Fruit fly (Drosophila melanogaster) whole organism, embryonic: Measurements from ENCODE around the gene Jhbp16.

Experiments used
- Ada2b ChIP-seq: fragments of 200-800 bp; sonication (Bioruptor generic); IDR thresholded peaks from 2 replicates; pipeline ENCODE4 v1.3.6; 2022; ENCODE audit warnings: missing biosample characterization, missing genetic modification characterization
- CG11695 ChIP-seq: fragments of 200-800 bp; sonication (Bioruptor generic); IDR thresholded peaks from 3 replicates; pipeline ENCODE4 v1.3.6; 2022; ENCODE audit warnings: missing biosample characterization, missing genetic modification characterization
- CG11696 ChIP-seq: fragments of 200-800 bp; sonication (Bioruptor generic); IDR thresholded peaks from 2 replicates; pipeline ENCODE4 v1.3.6; 2022; ENCODE audit warnings: missing biosample characterization, missing genetic modification characterization
- CG12071 ChIP-seq: fragments of 200-800 bp; sonication (Bioruptor generic); optimal IDR thresholded peaks from 3 replicates; lab custom pipeline; 2018; ENCODE audit warnings: missing biosample characterization, mild to moderate bottlenecking, missing genetic modification characterization
- CG12769 ChIP-seq: fragments of 200-800 bp; sonication (Bioruptor generic); optimal IDR thresholded peaks from 2 replicates; lab custom pipeline; 2019; ENCODE audit warnings: missing biosample characterization, mild to moderate bottlenecking, missing genetic modification characterization, moderate library complexity
- CG12942 ChIP-seq: fragments of 200-800 bp; sonication (Bioruptor generic); optimal IDR thresholded peaks from 3 replicates; lab custom pipeline; 2016; ENCODE audit warnings: missing biosample characterization, missing genetic modification characterization
- CG14050 ChIP-seq: fragments of 200-800 bp; sonication (Bioruptor generic); IDR thresholded peaks from 3 replicates; pipeline ENCODE4 v1.3.6; 2022; ENCODE audit warnings: missing biosample characterization, missing genetic modification characterization
- CG17328 ChIP-seq: fragments of 200-800 bp; sonication (Bioruptor generic); IDR thresholded peaks from 2 replicates; pipeline ENCODE4 v1.3.6; 2022; ENCODE audit warnings: missing biosample characterization, missing genetic modification characterization
- CG17568 ChIP-seq: fragments of 200-800 bp; sonication (Bioruptor generic); optimal IDR thresholded peaks from 2 replicates; lab custom pipeline; 2018; ENCODE audit warnings: missing biosample characterization, mild to moderate bottlenecking, missing genetic modification characterization, moderate library complexity
- CG2116 ChIP-seq: fragments of 200-800 bp; sonication (Bioruptor generic); optimal IDR thresholded peaks from 3 replicates; lab custom pipeline; 2018; ENCODE audit warnings: missing biosample characterization, mild to moderate bottlenecking, missing genetic modification characterization
- CG2120 ChIP-seq: fragments of 200-800 bp; sonication (Bioruptor generic); optimal IDR thresholded peaks from 3 replicates; lab custom pipeline; 2016; ENCODE audit warnings: missing biosample characterization, missing genetic modification characterization
- CG3065 ChIP-seq: fragments of 200-800 bp; sonication (Bioruptor generic); optimal IDR thresholded peaks from 2 replicates; lab custom pipeline; 2016; ENCODE audit warnings: missing biosample characterization, missing genetic modification characterization
- CG31441 ChIP-seq: fragments of 200-800 bp; sonication (Bioruptor generic); IDR thresholded peaks from 2 replicates; pipeline ENCODE4 v1.3.6; 2022; ENCODE audit warnings: missing biosample characterization, missing genetic modification characterization
- CG32767 ChIP-seq: fragments of 200-800 bp; sonication (Bioruptor generic); IDR thresholded peaks from 2 replicates; pipeline ENCODE4 v1.3.6; 2022; ENCODE audit warnings: missing biosample characterization, missing genetic modification characterization
- CG33213 ChIP-seq: fragments of 200-800 bp; sonication (Bioruptor generic); optimal IDR thresholded peaks from 3 replicates; lab custom pipeline; 2016; ENCODE audit warnings: missing biosample characterization, missing genetic modification characterization
- CG34376 ChIP-seq: fragments of 200-800 bp; sonication (Bioruptor generic); optimal IDR thresholded peaks from 2 replicates; lab custom pipeline; 2018; ENCODE audit warnings: missing biosample characterization, mild to moderate bottlenecking, missing genetic modification characterization
- CG5953 ChIP-seq: fragments of 200-800 bp; sonication (Bioruptor generic); IDR thresholded peaks from 2 replicates; pipeline ENCODE4 v1.3.6; 2022; ENCODE audit warnings: missing biosample characterization, missing genetic modification characterization
- CG7556 ChIP-seq: fragments of 200-800 bp; sonication (Bioruptor generic); optimal IDR thresholded peaks from 2 replicates; lab custom pipeline; 2017; ENCODE audit warnings: missing biosample characterization, mild to moderate bottlenecking, missing genetic modification characterization
- CG7987 ChIP-seq: fragments of 200-800 bp; sonication (Bioruptor generic); optimal IDR thresholded peaks from 2 replicates; lab custom pipeline; 2018; ENCODE audit warnings: missing biosample characterization, mild to moderate bottlenecking, missing genetic modification characterization, moderate library complexity
- D19A ChIP-seq: fragments of 200-800 bp; optimal IDR thresholded peaks from 3 replicates; lab custom pipeline; 2019; ENCODE audit warnings: missing biosample characterization, mild to moderate bottlenecking, missing genetic modification characterization, moderate library complexity
- Dbx ChIP-seq: fragments of 200-800 bp; sonication (Bioruptor generic); IDR thresholded peaks from 3 replicates; pipeline ENCODE4 v1.3.6; 2022; ENCODE audit warnings: missing biosample characterization, missing genetic modification characterization
- Hey ChIP-seq: fragments of 200-800 bp; sonication (Bioruptor generic); optimal IDR thresholded peaks from 3 replicates; lab custom pipeline; 2018; ENCODE audit warnings: missing biosample characterization, mild to moderate bottlenecking, missing genetic modification characterization
- HmgD ChIP-seq: fragments of 200-800 bp; sonication (Bioruptor generic); optimal IDR thresholded peaks from 3 replicates; lab custom pipeline; 2016; ENCODE audit warnings: missing biosample characterization, missing genetic modification characterization
- Mes4 ChIP-seq: fragments of 200-800 bp; sonication (Bioruptor generic); optimal IDR thresholded peaks from 2 replicates; lab custom pipeline; 2016; ENCODE audit warnings: missing biosample characterization, missing genetic modification characterization
- Mrtf ChIP-seq: fragments of 200-800 bp; sonication (Bioruptor generic); IDR thresholded peaks from 3 replicates; pipeline ENCODE4 v1.3.6; 2022; ENCODE audit warnings: missing biosample characterization, missing genetic modification characterization
- Scr ChIP-seq: fragments of 200-800 bp; sonication (Bioruptor generic); IDR thresholded peaks from 2 replicates; pipeline ENCODE4 v1.3.6; 2022; ENCODE audit warnings: missing biosample characterization, missing genetic modification characterization; ENCODE audit not compliant: partially characterized antibody
- Sox102F ChIP-seq: fragments of 200-800 bp; sonication (Bioruptor generic); optimal IDR thresholded peaks from 2 replicates; lab custom pipeline; 2018; ENCODE audit warnings: missing biosample characterization, mild to moderate bottlenecking, missing genetic modification characterization, moderate library complexity
- Sry-δ ChIP-seq: fragments of 200-800 bp; sonication (Bioruptor generic); optimal IDR thresholded peaks from 2 replicates; lab custom pipeline; 2016; ENCODE audit warnings: missing biosample characterization, missing genetic modification characterization
- ac ChIP-seq: fragments of 200-800 bp; sonication (Bioruptor generic); optimal IDR thresholded peaks from 3 replicates; lab custom pipeline; 2017; ENCODE audit warnings: missing biosample characterization, mild to moderate bottlenecking, missing genetic modification characterization
- ash1 ChIP-seq: fragments of 200-800 bp; sonication (Bioruptor generic); optimal IDR thresholded peaks from 2 replicates; lab custom pipeline; 2018; ENCODE audit warnings: missing biosample characterization, mild to moderate bottlenecking, missing genetic modification characterization
- cad ChIP-seq: fragments of >200 bp; optimal IDR thresholded peaks from 2 replicates; lab custom pipeline; 2017; ENCODE audit warnings: missing biosample characterization, missing genetic modification characterization
- cg ChIP-seq: fragments of 200-800 bp; sonication (Bioruptor generic); optimal IDR thresholded peaks from 3 replicates; lab custom pipeline; 2019; ENCODE audit warnings: missing biosample characterization, mild to moderate bottlenecking, missing genetic modification characterization, moderate library complexity
- crol ChIP-seq: fragments of 200-800 bp; sonication (Bioruptor generic); IDR thresholded peaks from 2 replicates; pipeline ENCODE4 v1.3.6; 2022; ENCODE audit warnings: missing biosample characterization, missing genetic modification characterization
- dan ChIP-seq: fragments of 200-800 bp; sonication (Bioruptor generic); IDR thresholded peaks from 2 replicates; pipeline ENCODE4 v1.3.6; 2022; ENCODE audit warnings: missing biosample characterization, missing genetic modification characterization
- dmrt99B ChIP-seq: fragments of 200-800 bp; sonication (Bioruptor generic); optimal IDR thresholded peaks from 2 replicates; lab custom pipeline; 2018; ENCODE audit warnings: missing biosample characterization, mild to moderate bottlenecking, missing genetic modification characterization, moderate library complexity
- ems ChIP-seq: fragments of 200-800 bp; sonication (Bioruptor generic); optimal IDR thresholded peaks from 3 replicates; lab custom pipeline; 2016; ENCODE audit warnings: missing biosample characterization, missing genetic modification characterization
- exex ChIP-seq: fragments of 200-800 bp; sonication (Bioruptor generic); optimal IDR thresholded peaks from 4 replicates; lab custom pipeline; 2018; ENCODE audit warnings: missing biosample characterization, mild to moderate bottlenecking, missing genetic modification characterization, moderate library complexity
- hb ChIP-seq: fragments of 200-800 bp; sonication (Bioruptor generic); IDR thresholded peaks from 3 replicates; pipeline ENCODE4 v1.3.6; 2022; ENCODE audit warnings: missing biosample characterization, missing genetic modification characterization; ENCODE audit not compliant: partially characterized antibody
- her ChIP-seq: fragments of 200-800 bp; sonication (Bioruptor generic); optimal IDR thresholded peaks from 2 replicates; lab custom pipeline; 2016; ENCODE audit warnings: missing biosample characterization, missing genetic modification characterization
- mam ChIP-seq: fragments of 200-800 bp; sonication (Bioruptor generic); optimal IDR thresholded peaks from 3 replicates; lab custom pipeline; 2016; ENCODE audit warnings: missing biosample characterization, missing genetic modification characterization
- org-1 ChIP-seq: fragments of 200-800 bp; sonication (Bioruptor generic); optimal IDR thresholded peaks from 2 replicates; lab custom pipeline; 2017; ENCODE audit warnings: missing biosample characterization, missing genetic modification characterization
- pita ChIP-seq: fragments of 200-800 bp; sonication (Bioruptor generic); optimal IDR thresholded peaks from 2 replicates; lab custom pipeline; 2017; ENCODE audit warnings: missing biosample characterization, mild to moderate bottlenecking, missing genetic modification characterization
- pnt ChIP-seq: fragments of 200-800 bp; sonication (Bioruptor generic); optimal IDR thresholded peaks from 3 replicates; lab custom pipeline; 2016; ENCODE audit warnings: missing biosample characterization, missing genetic modification characterization
- sc ChIP-seq, 3 experiments: fragments of >200 bp in 2 of 3; fragments of 200-800 bp in 1 of 3; sonication (Bioruptor generic) in 1 of 3; optimal IDR thresholded peaks; 2 replicates in 2 of 3; 3 replicates in 1 of 3; lab custom pipeline; 2017; ENCODE audit warnings: mild to moderate bottlenecking in 1 of 3, missing biosample characterization in 1 of 3, missing genetic modification characterization in 1 of 3, missing genetic modification reagents in 1 of 3
- slbo ChIP-seq: fragments of 200-800 bp; sonication (Bioruptor generic); IDR thresholded peaks from 2 replicates; pipeline ENCODE4 v1.3.6; 2022; ENCODE audit warnings: missing biosample characterization, missing genetic modification characterization
- slp2 ChIP-seq: fragments of 200-800 bp; sonication (Bioruptor generic); optimal IDR thresholded peaks from 2 replicates; lab custom pipeline; 2016; ENCODE audit warnings: missing biosample characterization, missing genetic modification characterization
- tap ChIP-seq: fragments of 200-800 bp; optimal IDR thresholded peaks from 3 replicates; lab custom pipeline; 2019; ENCODE audit warnings: missing biosample characterization, mild to moderate bottlenecking, missing genetic modification characterization, moderate library complexity
- trh ChIP-seq: fragments of 200-800 bp; sonication (Bioruptor generic); optimal IDR thresholded peaks from 2 replicates; lab custom pipeline; 2016; ENCODE audit warnings: missing biosample characterization, missing genetic modification characterization
- vvl ChIP-seq: fragments of 200-800 bp; sonication (Bioruptor generic); IDR thresholded peaks from 2 replicates; pipeline ENCODE4 v1.3.6; 2022; ENCODE audit warnings: missing biosample characterization, missing genetic modification characterization
- z ChIP-seq: fragments of 200-800 bp; sonication (Bioruptor generic); IDR thresholded peaks from 3 replicates; pipeline ENCODE4 v1.3.6; 2022; ENCODE audit warnings: missing biosample characterization, missing genetic modification characterization

Gene Jhbp16

DNA sequence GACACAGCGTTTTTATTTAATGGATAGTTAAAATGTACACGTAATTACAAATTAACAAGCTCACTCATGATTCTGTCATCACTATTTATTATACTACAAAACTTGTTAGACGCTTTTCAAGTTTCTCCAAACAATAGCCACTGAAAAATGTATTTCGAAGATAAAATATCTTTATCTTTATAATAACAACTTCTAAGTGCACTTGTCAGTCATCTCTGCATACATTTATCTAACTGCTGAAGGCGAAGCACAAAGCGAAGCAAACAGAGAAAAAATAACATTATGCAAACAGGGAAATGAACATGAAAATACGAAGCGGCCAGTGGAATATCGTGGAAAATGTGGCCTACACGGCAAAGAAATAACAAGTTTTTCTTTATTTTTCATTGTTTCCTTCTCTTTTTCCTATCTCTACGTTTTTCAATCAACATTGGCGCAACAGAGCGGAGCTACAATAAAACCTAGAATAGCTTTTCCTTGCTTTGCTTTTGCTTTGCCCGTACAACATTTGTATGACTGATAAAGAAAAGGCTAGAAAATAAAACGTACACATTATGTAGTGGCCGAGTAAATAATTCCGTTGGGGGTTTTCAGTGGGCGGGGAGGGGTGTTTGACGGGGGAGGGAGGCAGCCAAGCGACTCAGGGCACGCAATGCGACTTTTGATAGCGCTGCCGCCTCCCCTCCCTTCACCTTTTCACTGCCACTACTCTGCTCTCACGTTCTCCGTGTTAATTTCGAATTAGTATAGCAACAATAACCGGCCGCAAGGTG lies 34.6 kb upstream of the Jhbp16 start (continued):
- TF ChIP-seq Mrtf (GFP tag; lab: Robert Waterston, UW) (no peak), Sox102F (GFP tag; lab: Kevin White, UChicago) (no peak), ac (GFP tag; lab: Kevin White, UChicago) (no peak), CG7556 (GFP tag; lab: Kevin White, UChicago) (peak; percentile 12), dan (no peak), CG12769 (tag; lab: Kevin White, UChicago) (peak; percentile 8), dmrt99B (tag; lab: Kevin White, UChicago) (peak; percentile 28), slbo (no peak), ash1 (GFP tag; lab: Kevin White, UChicago) (no peak), pnt (no peak), HmgD (GFP tag; lab: Kevin White, UChicago) (no peak), Ada2b (GFP tag; lab: Robert Waterston, UW) (no peak), CG14050 (no peak), CG2116 (no peak), trh (no peak), pita (GFP tag; lab: Kevin White, UChicago) (no peak), ems (no peak), her (GFP tag; lab: Kevin White, UChicago) (no peak), CG33213 (GFP tag; lab: Kevin White, UChicago) (no peak), org-1 (GFP tag; lab: Kevin White, UChicago) (no peak), Dbx (GFP tag; lab: Robert Waterston, UW) (no peak), CG12942 (GFP tag; lab: Kevin White, UChicago) (no peak), cg (GFP tag; lab: Kevin White, UChicago) (no peak), CG31441 (GFP tag; lab: Robert Waterston, UW) (no peak), tap (peak; percentile 23), CG17568 (GFP tag; lab: Kevin White, UChicago) (peak; percentile 29), sc (optimal IDR thresholded peaks at IDR 0.05; lab: Kevin White, UChicago) (no peak), sc (GFP tag; optimal IDR thresholded peaks at IDR 0.05; lab: Kevin White, UChicago) (no peak), Scr (GFP tag; lab: Robert Waterston, UW) (no peak), cad (GFP tag; lab: Kevin White, UChicago) (no peak), Sry-δ (no peak), CG11696 (GFP tag; lab: Robert Waterston, UW) (no peak), z (GFP tag; lab: Robert Waterston, UW) (0 out of 3 replicates have a peak, but pooled peaks have one; percentile 11), CG3065 (GFP tag; lab: Kevin White, UChicago) (no peak), slp2 (GFP tag; lab: Kevin White, UChicago) (no peak), crol (GFP tag; lab: Robert Waterston, UW) (peak; percentile 98), CG2120 (GFP tag; lab: Kevin White, UChicago) (no peak), D19A (tag; lab: Kevin White, UChicago) (peak; percentile 34), hb (GFP tag; lab: Robert Waterston, UW) (no peak), Mes4 (no peak), Hey (tag; lab: Kevin White, UChicago) (no peak), vvl (peak; percentile 46), CG12071 (GFP tag; lab: Kevin White, UChicago) (no peak), CG5953 (0 out of 2 replicates have a peak, but pooled peaks have one; percentile 21), CG11695 (GFP tag; lab: Robert Waterston, UW) (no peak), CG34376 (peak; percentile 55), CG17328 (GFP tag; lab: Robert Waterston, UW) (no peak), CG32767 (GFP tag; lab: Robert Waterston, UW) (no peak), mam (GFP tag; lab: Kevin White, UChicago) (no peak), exex (no peak), CG7987 (GFP tag; lab: Kevin White, UChicago) (no peak)
